Worm (Caenorhabditis elegans): ENCODE data around the gene M163.7.

The M163.7 gene

DNA sequence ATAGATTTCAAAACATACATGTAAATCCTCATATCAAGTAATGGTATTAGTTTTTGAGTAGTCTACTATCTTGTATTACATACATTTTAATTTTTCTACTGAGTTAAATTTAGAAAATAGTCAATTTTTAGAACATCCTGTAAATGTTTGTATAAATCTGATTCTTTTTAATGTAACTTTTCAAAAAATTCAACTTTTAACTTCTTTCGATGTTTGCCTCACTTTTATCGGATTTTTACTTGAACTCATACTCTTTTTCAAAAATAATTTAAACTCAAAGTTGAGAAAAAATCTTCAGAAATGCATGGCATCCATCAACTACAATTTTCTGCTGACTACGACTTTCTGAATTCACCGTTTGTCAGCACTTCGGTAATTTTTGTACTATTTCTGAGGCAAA, at the start of gene M163.7:
Gene M163.7, plus strand, starts transcription at position 301 of the 400 bp plus-strand sequence.
- no peak for TF ChIP-seq unc-62 (GFP tag; optimal IDR thresholded peaks at IDR 0.05)

DNA sequence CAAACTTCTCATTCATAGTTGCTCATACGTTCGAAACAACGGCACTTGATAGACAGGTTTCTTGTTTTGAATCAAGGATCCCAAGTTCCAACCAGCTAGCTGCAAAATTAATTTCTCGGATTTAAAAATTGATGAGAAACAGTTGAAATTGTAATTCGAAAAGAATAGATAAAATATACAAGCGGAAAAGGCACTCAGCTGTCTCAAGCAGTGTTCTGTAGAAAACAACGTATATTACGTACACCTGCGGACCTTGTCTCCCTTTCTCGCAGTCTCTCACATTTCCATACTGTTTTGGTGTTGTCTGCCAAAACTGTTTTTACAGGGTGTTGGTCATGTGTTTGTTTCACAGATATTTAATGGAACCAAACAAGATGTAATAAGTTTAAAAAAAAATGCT, 49.0 kb upstream of the M163.7 start, which contains the start of gene F23D12.10:
Gene F23D12.10, minus strand, starts transcription at position 101 of the 400 bp plus-strand sequence.
- no peak for TF ChIP-seq unc-62 (GFP tag; optimal IDR thresholded peaks at IDR 0.05)

ce11 chrX:14421529-14421982, 43.1 kb upstream of the M163.7 start, which contains the start of gene F23D12.2:
F23D12.2 (minus strand) TSS chrX:14421579.
- no peak for TF ChIP-seq unc-62 (GFP tag; optimal IDR thresholded peaks at IDR 0.05)

- no peak for TF ChIP-seq unc-62 (GFP tag; optimal IDR thresholded peaks at IDR 0.05)
These were observed 41.5 kb upstream of the M163.7 start, which contains the start of gene fipr-3 for ce11 chrX:14423105-14423504. fipr-3 (plus strand) TSS chrX:14423405.

- TF ChIP-seq unc-62 (GFP tag; optimal IDR thresholded peaks at IDR 0.05), result no peak
These were observed 40.4 kb upstream of the M163.7 start for ce11 chrX:14424186-14424585.

ce11 chrX:14424673-14425072, 39.9 kb upstream of the M163.7 start, which contains the start of gene F23D12.11:
F23D12.11 (minus strand) TSS chrX:14424751.
- TF ChIP-seq unc-62 (GFP tag; optimal IDR thresholded peaks at IDR 0.05), result no peak

- TF ChIP-seq unc-62 (GFP tag; optimal IDR thresholded peaks at IDR 0.05), result no peak
These were observed 36.6 kb upstream of the M163.7 start, which contains the start of gene F23D12.1 for ce11 chrX:14428052-14428451. F23D12.1 (minus strand) TSS chrX:14428152.

ce11 chrX:14430436-14430835, 34.2 kb upstream of the M163.7 start:
- no peak for TF ChIP-seq unc-62 (GFP tag; optimal IDR thresholded peaks at IDR 0.05)

- TF ChIP-seq unc-62 (GFP tag; optimal IDR thresholded peaks at IDR 0.05), result no peak
These were observed 28.9 kb upstream of the M163.7 start for ce11 chrX:14435648-14436155.

ce11 chrX:14442321-14442720, 22.3 kb upstream of the M163.7 start, which contains the start of gene F23D12.3:
F23D12.3 (plus strand) TSS chrX:14442621.
- TF ChIP-seq unc-62 (GFP tag; optimal IDR thresholded peaks at IDR 0.05), result no peak

DNA sequence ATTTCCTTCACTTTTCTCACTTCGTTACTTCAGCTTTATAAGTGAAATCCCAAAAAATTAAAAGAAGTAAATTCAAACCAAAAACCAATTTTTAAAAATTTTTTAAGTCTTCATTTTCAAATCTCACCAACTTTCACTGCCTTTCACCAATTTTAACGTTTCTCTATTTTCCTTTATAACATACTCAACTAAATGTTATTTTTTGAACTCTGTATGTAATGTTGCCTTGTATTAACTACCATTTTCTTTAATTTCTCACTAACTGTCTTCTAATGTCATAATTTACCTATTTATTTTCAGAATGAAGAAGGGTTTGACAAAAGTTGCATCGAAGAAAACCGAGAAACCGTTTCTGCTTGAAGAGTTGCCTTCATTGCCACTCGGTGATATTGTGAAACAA, 19.9 kb upstream of the M163.7 start, which contains the start of gene F23D12.4:
Gene F23D12.4, plus strand, starts transcription at position 301 of the 400 bp plus-strand sequence.
- no peak for TF ChIP-seq unc-62 (GFP tag; optimal IDR thresholded peaks at IDR 0.05)

DNA sequence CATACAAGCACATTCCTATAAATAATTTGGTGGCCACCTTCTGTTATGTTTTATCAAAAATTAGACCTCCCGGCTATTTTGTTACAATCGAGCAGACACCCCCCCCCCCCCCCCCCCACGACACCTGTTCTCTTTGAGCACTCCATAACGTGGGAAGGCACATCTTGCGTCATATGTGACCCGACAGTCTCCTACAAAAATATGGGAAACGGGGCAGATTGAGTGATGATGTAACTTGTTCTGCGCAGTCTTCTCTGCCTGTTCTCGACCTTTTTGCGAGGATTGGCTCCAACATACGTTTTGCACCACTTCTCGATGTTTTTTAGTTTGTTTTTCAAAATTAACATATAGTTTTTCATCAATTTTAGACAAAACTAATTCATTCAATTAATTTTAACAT, 17.1 kb upstream of the M163.7 start:
- no peak for TF ChIP-seq unc-62 (GFP tag; optimal IDR thresholded peaks at IDR 0.05)

DNA sequence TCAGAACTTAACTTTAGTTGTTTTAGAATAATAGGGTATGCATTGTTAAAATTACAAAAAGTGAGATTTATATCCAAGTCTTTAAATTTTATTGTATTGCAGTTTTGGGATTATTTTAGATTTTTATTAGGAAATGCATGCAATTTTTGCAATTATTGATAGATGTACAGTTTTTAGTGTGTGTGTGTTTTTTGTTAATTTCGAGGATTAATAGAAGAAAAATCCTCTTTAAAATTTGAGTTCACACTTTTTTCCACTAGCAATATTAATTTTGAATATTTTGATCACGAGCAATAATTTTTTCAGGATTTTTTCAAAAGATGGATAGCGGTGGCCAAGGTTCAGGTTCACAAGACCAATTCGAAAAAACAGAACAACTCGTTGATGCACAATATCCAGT, 16.7 kb upstream of the M163.7 start, which contains the start of gene jmjd-3.2:
Gene jmjd-3.2, plus strand, starts transcription at position 301 of the 400 bp plus-strand sequence.
- no peak for TF ChIP-seq unc-62 (GFP tag; optimal IDR thresholded peaks at IDR 0.05)

- TF ChIP-seq unc-62 (GFP tag; optimal IDR thresholded peaks at IDR 0.05), result no peak
These were observed 10.9 kb upstream of the M163.7 start, which contains the start of gene F23D12.7 for ce11 chrX:14453735-14454134. F23D12.7 (minus strand) TSS chrX:14453835.

DNA sequence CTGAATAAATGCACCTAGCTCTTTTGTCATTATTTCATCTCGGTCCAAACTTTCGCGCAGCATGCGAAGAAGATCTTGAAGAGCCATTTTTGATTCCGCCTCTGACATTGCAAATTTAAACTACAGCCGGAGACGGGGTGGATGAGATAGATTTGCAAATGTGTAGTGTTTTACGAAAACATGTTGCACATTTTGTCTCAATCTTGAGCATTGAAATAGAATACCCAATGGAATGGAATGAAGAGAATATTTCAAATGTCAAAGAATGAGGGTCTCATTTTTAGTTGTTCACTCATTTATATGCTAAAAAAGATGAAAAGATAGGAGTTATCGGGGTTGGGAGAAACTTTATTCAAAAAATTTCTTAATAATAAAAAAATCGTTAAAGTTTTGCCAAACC, 9.2 kb upstream of the M163.7 start, which contains the start of gene Y66C5A.1:
Gene Y66C5A.1, minus strand, starts transcription at position 101 of the 400 bp plus-strand sequence.
- TF ChIP-seq unc-62 (GFP tag; optimal IDR thresholded peaks at IDR 0.05), result no peak

- TF ChIP-seq unc-62 (GFP tag; optimal IDR thresholded peaks at IDR 0.05), result no peak
These were observed 4.2 kb upstream of the M163.7 start, which contains the start of gene Y66C5A.2 for ce11 chrX:14460412-14460811. Y66C5A.2 (plus strand) TSS chrX:14460712.

DNA sequence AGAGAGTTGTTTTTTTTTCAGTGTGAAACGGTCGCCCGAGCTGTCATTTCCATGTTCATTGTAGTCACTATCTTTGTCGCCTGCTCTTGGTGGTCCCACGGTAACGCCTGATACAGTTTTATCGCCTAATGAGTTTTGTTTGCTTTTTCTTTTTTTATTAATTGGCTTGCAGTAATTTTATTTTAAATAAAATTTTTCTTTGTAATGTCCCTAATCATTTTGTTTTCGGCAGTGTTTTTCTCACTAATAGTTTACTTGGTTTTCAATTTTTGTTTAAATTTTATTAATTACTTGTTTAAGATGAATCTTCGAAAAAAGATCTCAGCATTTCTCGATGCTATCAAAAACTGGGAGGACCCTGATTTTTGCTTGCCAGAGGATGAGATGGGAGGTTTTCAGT, 980 bp downstream of the M163.7 start, which contains the start of gene M163.22:
Gene M163.22, plus strand, starts transcription at position 301 of the 400 bp plus-strand sequence.
- TF ChIP-seq unc-62 (GFP tag; optimal IDR thresholded peaks at IDR 0.05), result no peak

All from whole organism, dauer.